Fruit fly (Drosophila melanogaster) whole organism, prepupa: ENCODE results near the gene CG4456.
A peak's percentile ranks its signal among the peaks of the same experiment; 100 is the strongest.

ENCODE experiments used
- Blimp-1 ChIP-seq: fragments of 200-800 bp; sonication (Bioruptor generic); optimal IDR thresholded peaks from 3 replicates; lab custom pipeline; 2017; ENCODE audit warnings: missing biosample characterization, missing genetic modification characterization, mild to moderate bottlenecking, moderate library complexity, missing genetic modification reagents
- CG10631 ChIP-seq: fragments of 200-800 bp; sonication (Bioruptor generic); optimal IDR thresholded peaks from 2 replicates; lab custom pipeline; 2016; ENCODE audit warnings: missing biosample characterization, missing genetic modification characterization
- CG10669 ChIP-seq: fragments of 200-800 bp; sonication (Bioruptor generic); optimal IDR thresholded peaks from 3 replicates; lab custom pipeline; 2018; ENCODE audit warnings: missing biosample characterization, mild to moderate bottlenecking, missing genetic modification characterization, moderate library complexity
- CG11294 ChIP-seq: fragments of 200-800 bp; sonication (Bioruptor generic); IDR thresholded peaks from 2 replicates; pipeline ENCODE4 v1.3.6; 2022; ENCODE audit warnings: missing biosample characterization, missing genetic modification characterization
- CG11762 ChIP-seq: fragments of 200-800 bp; sonication (Bioruptor generic); optimal IDR thresholded peaks from 3 replicates; lab custom pipeline; 2016; ENCODE audit warnings: missing biosample characterization, missing genetic modification characterization; ENCODE audit not compliant: insufficient read depth
- CG11902 ChIP-seq: fragments of 200-800 bp; sonication (Bioruptor generic); optimal IDR thresholded peaks from 3 replicates; lab custom pipeline; 2016; ENCODE audit warnings: missing biosample characterization, missing genetic modification characterization
- CG1621 ChIP-seq: fragments of 200-800 bp; sonication (Bioruptor generic); optimal IDR thresholded peaks from 3 replicates; lab custom pipeline; 2018; ENCODE audit warnings: missing biosample characterization, mild to moderate bottlenecking, missing genetic modification characterization
- CG16779 ChIP-seq: fragments of 200-800 bp; sonication (Bioruptor generic); optimal IDR thresholded peaks from 3 replicates; lab custom pipeline; 2017; ENCODE audit warnings: missing biosample characterization, mild to moderate bottlenecking, missing genetic modification characterization
- CG3032 ChIP-seq: fragments of 200-800 bp; optimal IDR thresholded peaks from 2 replicates; lab custom pipeline; 2019; ENCODE audit warnings: missing biosample characterization, mild to moderate bottlenecking, missing genetic modification characterization, moderate library complexity
- CG31627 ChIP-seq: fragments of 200-800 bp; sonication (Bioruptor generic); optimal IDR thresholded peaks from 3 replicates; lab custom pipeline; 2016; ENCODE audit warnings: missing biosample characterization, missing genetic modification characterization
- CG32006 ChIP-seq: fragments of 200-800 bp; sonication (Bioruptor generic); optimal IDR thresholded peaks from 3 replicates; lab custom pipeline; 2017; ENCODE audit warnings: missing biosample characterization, mild to moderate bottlenecking, missing genetic modification characterization
- CG34406 ChIP-seq: fragments of 200-800 bp; sonication (Bioruptor generic); optimal IDR thresholded peaks from 3 replicates; lab custom pipeline; 2016; ENCODE audit warnings: missing biosample characterization, missing genetic modification characterization
- CG3919 ChIP-seq: fragments of 200-800 bp; sonication (Bioruptor generic); optimal IDR thresholded peaks from 3 replicates; lab custom pipeline; 2016; ENCODE audit warnings: missing biosample characterization, missing genetic modification characterization
- CG4318 ChIP-seq: fragments of 200-800 bp; sonication (Bioruptor generic); optimal IDR thresholded peaks from 3 replicates; lab custom pipeline; 2017; ENCODE audit warnings: missing biosample characterization, mild to moderate bottlenecking, missing genetic modification characterization
- CG6163 ChIP-seq: fragments of 200-800 bp; sonication (Bioruptor generic); IDR thresholded peaks from 3 replicates; pipeline ENCODE4 v1.3.6; 2022; ENCODE audit warnings: missing biosample characterization, missing genetic modification characterization
- CG6276 ChIP-seq: fragments of 200-800 bp; sonication (Bioruptor generic); optimal IDR thresholded peaks from 2 replicates; lab custom pipeline; 2017; ENCODE audit warnings: missing biosample characterization, mild to moderate bottlenecking, missing genetic modification characterization
- CG6792 ChIP-seq: fragments of 200-800 bp; sonication (Bioruptor generic); optimal IDR thresholded peaks from 3 replicates; lab custom pipeline; 2016; ENCODE audit warnings: missing biosample characterization, missing genetic modification characterization
- CG6808 ChIP-seq: fragments of 200-800 bp; sonication (Bioruptor generic); optimal IDR thresholded peaks from 3 replicates; lab custom pipeline; 2017; ENCODE audit warnings: missing biosample characterization, missing genetic modification characterization, mild to moderate bottlenecking, moderate library complexity, missing genetic modification reagents
- CG6854 ChIP-seq: fragments of 200-800 bp; sonication (Bioruptor generic); optimal IDR thresholded peaks from 2 replicates; lab custom pipeline; 2017; ENCODE audit warnings: missing biosample characterization, mild to moderate bottlenecking, missing genetic modification characterization
- CG7368 ChIP-seq: fragments of 200-800 bp; sonication (Bioruptor generic); optimal IDR thresholded peaks from 3 replicates; lab custom pipeline; 2016; ENCODE audit warnings: missing biosample characterization, missing genetic modification characterization
- CG8119 ChIP-seq: fragments of 200-800 bp; sonication (Bioruptor generic); IDR thresholded peaks from 3 replicates; pipeline ENCODE4 v1.3.6; 2022; ENCODE audit warnings: missing biosample characterization, missing genetic modification characterization
- CG8632 ChIP-seq: fragments of 200-800 bp; sonication (Bioruptor generic); optimal IDR thresholded peaks from 3 replicates; lab custom pipeline; 2016; ENCODE audit warnings: missing biosample characterization, missing genetic modification characterization
- CG9139 ChIP-seq: fragments of 200-800 bp; sonication (Bioruptor generic); optimal IDR thresholded peaks from 3 replicates; lab custom pipeline; 2017; ENCODE audit warnings: missing biosample characterization, mild to moderate bottlenecking, missing genetic modification characterization
- Eip78C ChIP-seq: fragments of 200-800 bp; sonication (Bioruptor generic); peaks from one replicate; lab custom pipeline; 2016; ENCODE audit warnings: missing biosample characterization, missing genetic modification characterization
- Ets21C ChIP-seq: fragments of 200-800 bp; sonication (Bioruptor generic); optimal IDR thresholded peaks from 3 replicates; lab custom pipeline; 2016; ENCODE audit warnings: missing biosample characterization, missing genetic modification characterization
- Ets96B ChIP-seq: fragments of 200-800 bp; optimal IDR thresholded peaks from 2 replicates; lab custom pipeline; 2019; ENCODE audit warnings: missing biosample characterization, mild to moderate bottlenecking, missing genetic modification characterization, moderate library complexity
- Gug ChIP-seq: fragments of 200-800 bp; sonication (Bioruptor generic); IDR thresholded peaks from 2 replicates; pipeline ENCODE4 v1.3.6; 2022; ENCODE audit warnings: missing biosample characterization, missing genetic modification characterization
- Hr38 ChIP-seq: sonication (Bioruptor generic); optimal IDR thresholded peaks from 2 replicates; lab custom pipeline; 2016; ENCODE audit warnings: missing biosample characterization, missing genetic modification characterization
- Hr39 ChIP-seq: fragments of 200-800 bp; sonication (Bioruptor generic); optimal IDR thresholded peaks from 2 replicates; lab custom pipeline; 2016; ENCODE audit warnings: missing biosample characterization, missing genetic modification characterization
- Hr4 ChIP-seq: fragments of 200-800 bp; sonication (Bioruptor generic); optimal IDR thresholded peaks from 3 replicates; lab custom pipeline; 2016; ENCODE audit warnings: missing biosample characterization, missing genetic modification characterization
- Lpt ChIP-seq: fragments of 200-800 bp; sonication (Bioruptor generic); optimal IDR thresholded peaks from 3 replicates; lab custom pipeline; 2016; ENCODE audit warnings: missing biosample characterization, missing genetic modification characterization
- Met ChIP-seq: fragments of 200-800 bp; sonication (Bioruptor generic); optimal IDR thresholded peaks from 3 replicates; lab custom pipeline; 2016; ENCODE audit warnings: missing biosample characterization, missing genetic modification characterization
- OdsH ChIP-seq: fragments of 200-800 bp; sonication (Bioruptor generic); optimal IDR thresholded peaks from 3 replicates; lab custom pipeline; 2016; ENCODE audit warnings: missing biosample characterization, missing genetic modification characterization
- Sox102F ChIP-seq: fragments of 200-800 bp; sonication (Bioruptor generic); optimal IDR thresholded peaks from 2 replicates; lab custom pipeline; 2016; ENCODE audit warnings: missing biosample characterization, mild to moderate bottlenecking, missing genetic modification characterization
- Sox14 ChIP-seq: fragments of 200-800 bp; sonication (Bioruptor generic); optimal IDR thresholded peaks from 3 replicates; lab custom pipeline; 2016; ENCODE audit warnings: missing biosample characterization, missing genetic modification characterization
- Sox15 ChIP-seq: fragments of 200-800 bp; sonication (Bioruptor generic); optimal IDR thresholded peaks from 3 replicates; lab custom pipeline; 2016; ENCODE audit warnings: missing biosample characterization, missing genetic modification characterization
- acj6 ChIP-seq: fragments of 200-800 bp; sonication (Bioruptor generic); optimal IDR thresholded peaks from 3 replicates; lab custom pipeline; 2016; ENCODE audit warnings: missing biosample characterization, missing genetic modification characterization
- dac ChIP-seq: fragments of 200-800 bp; sonication (Bioruptor generic); optimal IDR thresholded peaks from 2 replicates; lab custom pipeline; 2017; ENCODE audit warnings: missing biosample characterization, mild to moderate bottlenecking, missing genetic modification characterization
- dsx ChIP-seq: fragments of 200-800 bp; optimal IDR thresholded peaks from 3 replicates; lab custom pipeline; 2019; ENCODE audit warnings: missing biosample characterization, mild to moderate bottlenecking, missing genetic modification characterization, moderate library complexity; ENCODE audit not compliant: poor library complexity, severe bottlenecking
- eg ChIP-seq: fragments of 200-800 bp; sonication (Bioruptor generic); IDR thresholded peaks from 3 replicates; pipeline ENCODE4 v1.3.6; 2022; ENCODE audit warnings: missing biosample characterization, missing genetic modification characterization
- fd59A ChIP-seq: fragments of 200-800 bp; sonication (Bioruptor generic); optimal IDR thresholded peaks from 2 replicates; lab custom pipeline; 2017; ENCODE audit warnings: missing biosample characterization, mild to moderate bottlenecking, missing genetic modification characterization, missing genetic modification reagents
- lz ChIP-seq: fragments of 200-800 bp; sonication (Bioruptor generic); optimal IDR thresholded peaks from 3 replicates; lab custom pipeline; 2016; ENCODE audit warnings: missing biosample characterization, missing genetic modification characterization
- net ChIP-seq: fragments of 200-800 bp; sonication (Bioruptor generic); optimal IDR thresholded peaks from 3 replicates; lab custom pipeline; 2016; ENCODE audit warnings: missing biosample characterization, missing genetic modification characterization
- pdm3 ChIP-seq: fragments of 200-800 bp; sonication (Bioruptor generic); optimal IDR thresholded peaks from 3 replicates; lab custom pipeline; 2016; ENCODE audit warnings: missing biosample characterization, missing genetic modification characterization
- salr ChIP-seq, 2 experiments: fragments of 200-800 bp; sonication (Bioruptor generic); optimal IDR thresholded peaks; 3 replicates each; lab custom pipeline; 2016 to 2018; ENCODE audit warnings: missing biosample characterization in 2 of 2, missing genetic modification characterization in 2 of 2, mild to moderate bottlenecking in 1 of 2
- spab ChIP-seq: fragments of 200-800 bp; sonication (Bioruptor generic); optimal IDR thresholded peaks from 2 replicates; lab custom pipeline; 2017; ENCODE audit warnings: missing biosample characterization, mild to moderate bottlenecking, missing genetic modification characterization, missing genetic modification reagents
- svp ChIP-seq: fragments of 200-800 bp; sonication (Bioruptor generic); peaks from one replicate; lab custom pipeline; 2016; ENCODE audit warnings: missing biosample characterization, missing genetic modification characterization
- vri ChIP-seq: fragments of 200-800 bp; sonication (Bioruptor generic); optimal IDR thresholded peaks from 3 replicates; lab custom pipeline; 2016; ENCODE audit warnings: missing biosample characterization, mild to moderate bottlenecking, missing genetic modification characterization

The CG4456 gene

DNA sequence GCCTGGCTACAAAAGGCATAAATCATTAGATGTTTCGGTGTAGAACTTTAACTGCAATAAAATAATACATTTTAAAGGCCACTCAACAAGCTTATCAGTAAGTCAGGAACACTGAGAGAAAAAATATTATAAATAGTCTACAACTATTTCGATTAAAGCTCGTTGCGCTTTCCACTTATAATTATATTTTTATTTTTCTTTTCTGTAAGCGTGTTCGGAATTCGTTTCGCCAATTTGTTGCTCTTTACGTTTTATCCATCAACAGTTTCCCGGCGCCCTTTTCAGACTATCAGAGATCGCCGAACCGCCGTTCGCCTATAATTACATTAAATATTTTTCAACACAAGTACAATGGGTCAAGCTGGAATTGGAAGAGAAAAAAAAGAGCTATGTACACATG lies 33.5 kb upstream of the CG4456 start:
- TF ChIP-seq svp (peak; percentile 69), Sox14 (GFP tag; lab: Kevin White, UChicago) (peak; percentile 3), OdsH (GFP tag; lab: Kevin White, UChicago) (peak; percentile 19), CG32006 (GFP tag; lab: Kevin White, UChicago) (peak; percentile 18), dsx (GFP tag; lab: Kevin White, UChicago) (no peak), Sox15 (GFP tag; lab: Kevin White, UChicago) (peak; percentile 7), CG6808 (GFP tag; lab: Kevin White, UChicago) (no peak), CG8632 (GFP tag; lab: Kevin White, UChicago) (no peak), pdm3 (GFP tag; lab: Kevin White, UChicago) (peak; percentile 45), Blimp-1 (GFP tag; lab: Kevin White, UChicago) (no peak), CG8119 (GFP tag; lab: Robert Waterston, UW) (peak; percentile 21; the same call in 1 of the 3 replicates), CG1621 (tag; lab: Kevin White, UChicago) (no peak), acj6 (peak; percentile 20), CG10669 (no peak), Eip78C (peak; percentile 80), Hr4 (GFP tag; lab: Kevin White, UChicago) (peak; percentile 23), CG6276 (GFP tag; lab: Kevin White, UChicago) (peak; percentile 7), Gug (GFP tag; lab: Robert Waterston, UW) (peak; percentile 12; the same call in 1 of the 2 replicates), CG6163 (GFP tag; lab: Robert Waterston, UW) (no peak), CG11762 (GFP tag; lab: Kevin White, UChicago) (peak; percentile 34), net (GFP tag; lab: Kevin White, UChicago) (peak; percentile 11), CG4318 (no peak), CG6792 (GFP tag; lab: Kevin White, UChicago) (no peak)

DNA sequence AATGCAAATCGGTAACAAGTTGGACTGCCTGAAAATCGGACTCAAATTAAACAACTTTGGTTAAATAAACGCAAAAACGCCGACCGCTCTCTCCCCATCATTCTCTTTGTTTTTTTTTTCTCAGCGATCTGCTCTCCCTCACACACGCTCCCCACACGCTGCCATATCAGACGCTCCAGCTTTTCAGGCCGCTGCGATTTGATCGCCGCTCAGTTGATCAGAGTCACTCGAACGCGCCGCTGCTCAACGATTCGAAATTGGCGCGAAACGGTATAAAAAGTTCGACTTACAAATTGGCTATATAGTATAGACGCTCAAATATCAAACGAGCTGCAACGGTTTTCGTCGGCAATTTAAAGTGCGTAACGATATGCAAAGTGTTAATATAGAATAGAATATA lies 32.3 kb upstream of the CG4456 start:
- TF ChIP-seq CG3919 (GFP tag; lab: Kevin White, UChicago) (no peak), CG34406 (GFP tag; lab: Kevin White, UChicago) (no peak), spab (GFP tag; lab: Kevin White, UChicago) (no peak), CG11762 (GFP tag; lab: Kevin White, UChicago) (no peak), Met (GFP tag; lab: Kevin White, UChicago) (no peak), CG11902 (no peak), CG6276 (GFP tag; lab: Kevin White, UChicago) (peak; percentile 6), CG31627 (no peak), Ets96B (tag; lab: Kevin White, UChicago) (no peak), CG16779 (tag; lab: Kevin White, UChicago) (no peak), dsx (GFP tag; lab: Kevin White, UChicago) (no peak), CG8632 (GFP tag; lab: Kevin White, UChicago) (no peak), Ets21C (no peak), fd59A (no peak), CG1621 (tag; lab: Kevin White, UChicago) (no peak), OdsH (GFP tag; lab: Kevin White, UChicago) (no peak), salr (GFP tag; optimal IDR thresholded peaks at IDR 0.05; lab: Kevin White, UChicago) (no peak), Sox102F (GFP tag; lab: Kevin White, UChicago) (peak; percentile 28), CG9139 (GFP tag; lab: Kevin White, UChicago) (peak; percentile 9), Sox14 (GFP tag; lab: Kevin White, UChicago) (no peak), Hr4 (GFP tag; lab: Kevin White, UChicago) (no peak), CG4318 (no peak), Hr39 (GFP tag; lab: Kevin White, UChicago) (no peak), Sox15 (GFP tag; lab: Kevin White, UChicago) (no peak), CG7368 (GFP tag; lab: Kevin White, UChicago) (no peak), vri (no peak), Hr38 (GFP tag; lab: Kevin White, UChicago) (no peak), CG10631 (GFP tag; lab: Kevin White, UChicago) (no peak), acj6 (no peak), lz (GFP tag; lab: Kevin White, UChicago) (no peak), eg (peak; percentile 37; the same call in 1 of the 3 replicates), net (GFP tag; lab: Kevin White, UChicago) (no peak), Gug (GFP tag; lab: Robert Waterston, UW) (no peak), CG6854 (GFP tag; lab: Kevin White, UChicago) (peak; percentile 51), CG11294 (GFP tag; lab: Robert Waterston, UW) (no peak), CG8119 (GFP tag; lab: Robert Waterston, UW) (no peak), CG3032 (tag; lab: Kevin White, UChicago) (no peak), Eip78C (peak; percentile 60), Lpt (GFP tag; lab: Kevin White, UChicago) (no peak), dac (GFP tag; lab: Kevin White, UChicago) (no peak)
